Fruit fly (Drosophila melanogaster) whole organism, embryonic: Measurements from ENCODE around the gene CG10005.

ENCODE experiments used
- Atf6 ChIP-seq: fragments of 200-800 bp; sonication (Bioruptor generic); IDR thresholded peaks from 2 replicates; pipeline ENCODE4 v1.3.6; 2022; ENCODE audit warnings: missing biosample characterization, missing genetic modification characterization
- Blimp-1 ChIP-seq: fragments of 200-800 bp; sonication (Bioruptor generic); optimal IDR thresholded peaks from 3 replicates; lab custom pipeline; 2018; ENCODE audit warnings: missing biosample characterization, missing genetic modification characterization, mild to moderate bottlenecking, moderate library complexity, missing genetic modification reagents
- CG10366 ChIP-seq: fragments of 200-800 bp; sonication (Bioruptor generic); IDR thresholded peaks from 2 replicates; pipeline ENCODE4 v1.3.6; 2022; ENCODE audit warnings: missing biosample characterization, missing genetic modification characterization
- CG11398 ChIP-seq: fragments of 200-800 bp; sonication (Bioruptor generic); optimal IDR thresholded peaks from 2 replicates; lab custom pipeline; 2016; ENCODE audit warnings: missing biosample characterization, missing genetic modification characterization
- CG11456 ChIP-seq: fragments of 200-800 bp; sonication (Bioruptor generic); IDR thresholded peaks from 3 replicates; pipeline ENCODE4 v1.3.6; 2022; ENCODE audit warnings: missing biosample characterization, missing genetic modification characterization
- CG12769 ChIP-seq: fragments of 200-800 bp; sonication (Bioruptor generic); optimal IDR thresholded peaks from 2 replicates; lab custom pipeline; 2019; ENCODE audit warnings: missing biosample characterization, mild to moderate bottlenecking, missing genetic modification characterization, moderate library complexity
- CG14014 ChIP-seq: fragments of 200-800 bp; sonication (Bioruptor generic); IDR thresholded peaks from 2 replicates; pipeline ENCODE4 v1.3.6; 2022; ENCODE audit warnings: missing biosample characterization, missing genetic modification characterization
- CG17568 ChIP-seq: fragments of 200-800 bp; sonication (Bioruptor generic); optimal IDR thresholded peaks from 2 replicates; lab custom pipeline; 2018; ENCODE audit warnings: missing biosample characterization, mild to moderate bottlenecking, missing genetic modification characterization, moderate library complexity
- CG1832 ChIP-seq: fragments of 200-800 bp; sonication (Bioruptor generic); optimal IDR thresholded peaks from 2 replicates; lab custom pipeline; 2017; ENCODE audit warnings: missing biosample characterization, mild to moderate bottlenecking, missing genetic modification characterization, inconsistent platforms
- CG2875 ChIP-seq: fragments of 200-800 bp; sonication (Bioruptor generic); optimal IDR thresholded peaks from 2 replicates; lab custom pipeline; 2017; ENCODE audit warnings: missing biosample characterization, mild to moderate bottlenecking, missing genetic modification characterization, missing genetic modification reagents
- CG32772 ChIP-seq: fragments of 200-800 bp; sonication (Bioruptor generic); IDR thresholded peaks from 2 replicates; pipeline ENCODE4 v1.3.6; 2022; ENCODE audit warnings: missing biosample characterization, missing genetic modification characterization
- CG4328 ChIP-seq: fragments of 200-800 bp; sonication (Bioruptor generic); optimal IDR thresholded peaks from 3 replicates; lab custom pipeline; 2017; ENCODE audit warnings: missing biosample characterization, missing genetic modification reagents, missing genetic modification characterization
- CG6175 ChIP-seq: fragments of 200-800 bp; sonication (Bioruptor generic); IDR thresholded peaks from 3 replicates; pipeline ENCODE4 v1.3.6; 2022; ENCODE audit warnings: missing biosample characterization, missing genetic modification characterization
- CG8765 ChIP-seq: fragments of 200-800 bp; sonication (Bioruptor generic); IDR thresholded peaks from 2 replicates; pipeline ENCODE4 v1.3.6; 2022; ENCODE audit warnings: missing biosample characterization, missing genetic modification characterization
- CTCF ChIP-seq: fragments of 200-800 bp; sonication (Bioruptor generic); optimal IDR thresholded peaks from 2 replicates; lab custom pipeline; 2017; ENCODE audit warnings: missing biosample characterization, mild to moderate bottlenecking, missing genetic modification characterization, moderate library complexity
- Drgx ChIP-seq: fragments of 200-800 bp; sonication (Bioruptor generic); IDR thresholded peaks from 2 replicates; pipeline ENCODE4 v1.3.6; 2022; ENCODE audit warnings: missing biosample characterization, missing genetic modification characterization
- E2f2 ChIP-seq: fragments of 200-800 bp; sonication (Bioruptor generic); IDR thresholded peaks from 2 replicates; pipeline ENCODE4 v1.3.6; 2022; ENCODE audit warnings: missing biosample characterization, missing genetic modification characterization
- Ets65A ChIP-seq: fragments of 200-800 bp; sonication (Bioruptor generic); peaks from one replicate; lab custom pipeline; 2016; ENCODE audit warnings: missing biosample characterization, missing genetic modification characterization
- Poxn ChIP-seq: fragments of 200-800 bp; sonication (Bioruptor generic); IDR thresholded peaks from 2 replicates; pipeline ENCODE4 v1.3.6; 2022; ENCODE audit warnings: missing biosample characterization, missing genetic modification characterization
- Sin3A ChIP-seq: fragments of >200 bp; optimal IDR thresholded peaks from 2 replicates; lab custom pipeline; 2018
- Sox102F ChIP-seq: fragments of 200-800 bp; sonication (Bioruptor generic); optimal IDR thresholded peaks from 2 replicates; lab custom pipeline; 2018; ENCODE audit warnings: missing biosample characterization, mild to moderate bottlenecking, missing genetic modification characterization, moderate library complexity
- abd-A ChIP-seq: fragments of 200-800 bp; sonication (Bioruptor generic); optimal IDR thresholded peaks from 3 replicates; lab custom pipeline; 2019; ENCODE audit warnings: missing biosample characterization, mild to moderate bottlenecking, missing genetic modification characterization, moderate library complexity
- amos ChIP-seq: fragments of 200-800 bp; sonication (Bioruptor generic); IDR thresholded peaks from 2 replicates; pipeline ENCODE4 v1.3.6; 2022; ENCODE audit warnings: missing biosample characterization, missing genetic modification characterization; ENCODE audit not compliant: partially characterized antibody
- cg ChIP-seq: fragments of 200-800 bp; sonication (Bioruptor generic); optimal IDR thresholded peaks from 3 replicates; lab custom pipeline; 2019; ENCODE audit warnings: missing biosample characterization, mild to moderate bottlenecking, missing genetic modification characterization, moderate library complexity
- chinmo ChIP-seq: fragments of 200-800 bp; sonication (Bioruptor generic); IDR thresholded peaks from 4 replicates; pipeline ENCODE4 v1.3.6; 2022; ENCODE audit warnings: missing biosample characterization, missing genetic modification characterization; ENCODE audit not compliant: partially characterized antibody
- ci ChIP-seq: fragments of 200-800 bp; sonication (Bioruptor generic); IDR thresholded peaks from 3 replicates; pipeline ENCODE4 v1.3.6; 2022; ENCODE audit warnings: missing biosample characterization, missing genetic modification characterization
- ems ChIP-seq: fragments of 200-800 bp; sonication (Bioruptor generic); optimal IDR thresholded peaks from 3 replicates; lab custom pipeline; 2016; ENCODE audit warnings: missing biosample characterization, missing genetic modification characterization
- fu2 ChIP-seq: fragments of 200-800 bp; sonication (Bioruptor generic); optimal IDR thresholded peaks from 2 replicates; lab custom pipeline; 2016; ENCODE audit warnings: missing biosample characterization, missing genetic modification characterization
- gcm2 ChIP-seq: fragments of 200-800 bp; sonication (Bioruptor generic); optimal IDR thresholded peaks from 2 replicates; lab custom pipeline; 2016; ENCODE audit warnings: missing biosample characterization, missing genetic modification characterization
- gfzf ChIP-seq: fragments of 200-800 bp; sonication (Bioruptor generic); optimal IDR thresholded peaks from 2 replicates; lab custom pipeline; 2016; ENCODE audit warnings: missing biosample characterization, mild to moderate bottlenecking, missing genetic modification characterization, moderate library complexity
- grn ChIP-seq: fragments of 200-800 bp; sonication (Bioruptor generic); optimal IDR thresholded peaks from 3 replicates; lab custom pipeline; 2017; ENCODE audit warnings: missing biosample characterization, missing genetic modification characterization
- ken ChIP-seq: fragments of 200-800 bp; sonication (Bioruptor generic); IDR thresholded peaks from 3 replicates; pipeline ENCODE4 v1.3.6; 2022; ENCODE audit warnings: missing biosample characterization, missing genetic modification characterization
- otp ChIP-seq: fragments of 200-800 bp; sonication (Bioruptor generic); IDR thresholded peaks from 3 replicates; pipeline ENCODE4, ENCODE4 v1.3.6; 2022; ENCODE audit warnings: missing biosample characterization, missing genetic modification characterization
- pho ChIP-seq: fragments of 200-800 bp; sonication (Bioruptor generic); optimal IDR thresholded peaks from 2 replicates; lab custom pipeline; 2016; ENCODE audit warnings: missing biosample characterization, missing genetic modification characterization
- ranshi ChIP-seq: fragments of 200-800 bp; sonication (Bioruptor generic); IDR thresholded peaks from 2 replicates; pipeline ENCODE4 v1.3.6; 2022; ENCODE audit warnings: missing biosample characterization, missing genetic modification characterization
- sd ChIP-seq: fragments of 200-800 bp; sonication (Bioruptor generic); optimal IDR thresholded peaks from 3 replicates; lab custom pipeline; 2018; ENCODE audit warnings: missing biosample characterization, mild to moderate bottlenecking, missing genetic modification characterization, moderate library complexity
- sens ChIP-seq: fragments of 200-800 bp; sonication (Bioruptor generic); peaks from one replicate; lab custom pipeline; 2016; ENCODE audit warnings: missing biosample characterization, missing genetic modification characterization
- slbo ChIP-seq: fragments of 200-800 bp; sonication (Bioruptor generic); IDR thresholded peaks from 2 replicates; pipeline ENCODE4 v1.3.6; 2022; ENCODE audit warnings: missing biosample characterization, missing genetic modification characterization
- vfl ChIP-seq: fragments of 200-800 bp; sonication (Bioruptor generic); optimal IDR thresholded peaks from 2 replicates; lab custom pipeline; 2016; ENCODE audit warnings: missing biosample characterization, missing genetic modification characterization

Gene CG10005

DNA sequence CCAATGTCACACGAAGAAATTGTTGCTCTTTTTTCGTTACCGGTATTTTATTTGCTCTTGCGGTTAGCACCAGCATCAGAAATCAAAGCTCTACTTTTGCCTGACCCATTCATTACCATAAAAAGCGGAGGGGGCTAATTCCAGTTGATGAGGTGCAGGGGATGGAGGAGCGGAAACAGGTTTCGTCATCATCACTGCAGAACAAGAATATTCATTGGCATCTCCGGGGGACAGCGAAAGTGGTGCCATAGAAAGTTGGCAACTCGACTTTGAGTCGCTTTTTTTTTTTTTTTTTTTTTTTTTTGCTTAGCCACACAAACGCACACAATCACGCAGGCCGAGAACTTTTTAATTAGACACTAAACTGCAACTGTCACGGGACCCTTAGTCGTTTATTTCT lies 35.9 kb downstream of the CG10005 start:
- no peak for TF ChIP-seq CG32772
- 0 out of 3 replicates have a peak, but pooled peaks have one; percentile 10 for TF ChIP-seq otp (GFP tag; lab: Robert Waterston, UW)
- no peak for TF ChIP-seq CG2875
- no peak for TF ChIP-seq abd-A (tag; lab: Kevin White, UChicago)
- 0 out of 4 replicates have a peak, but pooled peaks have one; percentile 27 for TF ChIP-seq chinmo (GFP tag; lab: Robert Waterston, UW)
- TF ChIP-seq ems: no peak
- peak; percentile 81 for TF ChIP-seq Blimp-1 (GFP tag; lab: Kevin White, UChicago)
- no peak for TF ChIP-seq fu2
- TF ChIP-seq CG4328 (GFP tag; lab: Kevin White, UChicago): no peak

DNA sequence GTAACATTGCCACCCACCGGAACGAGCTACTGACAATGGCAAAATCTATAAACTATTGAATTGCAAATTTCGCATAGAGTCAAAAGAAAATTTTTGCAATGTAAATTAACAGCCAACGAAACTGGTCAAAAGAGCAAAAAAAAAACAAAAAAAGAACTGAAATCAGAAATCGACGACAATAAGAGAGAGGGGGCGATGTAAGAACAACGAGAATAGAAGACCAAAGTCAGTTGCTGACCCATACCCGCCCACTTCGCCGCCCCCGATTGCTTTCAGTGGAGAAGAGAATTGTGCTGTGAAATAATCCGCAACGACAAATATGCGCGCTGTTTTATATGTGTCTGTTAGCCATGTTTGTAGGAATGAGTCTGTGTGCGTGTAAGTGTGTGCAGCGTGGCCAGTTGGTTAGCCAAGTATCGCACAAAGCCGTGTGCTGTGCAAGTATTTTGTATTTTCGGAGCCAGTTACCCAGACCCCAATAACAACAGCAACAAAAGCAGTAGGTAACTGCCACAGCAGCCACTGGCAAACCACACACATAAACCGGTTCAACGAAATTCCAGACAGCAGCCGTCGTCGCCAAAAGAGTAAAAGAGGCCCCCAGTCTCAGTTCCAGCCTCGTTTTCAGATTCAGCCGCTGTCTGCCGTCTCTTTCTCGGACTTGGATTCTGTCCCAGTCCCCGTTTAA lies 39.4 kb downstream of the CG10005 start:
- TF ChIP-seq CG6175 (peak; percentile 86), Drgx (GFP tag; lab: Robert Waterston, UW) (peak; percentile 56; the same call in 1 of the 2 replicates), CG11398 (GFP tag; lab: Kevin White, UChicago) (no peak), cg (GFP tag; lab: Kevin White, UChicago) (peak; percentile 56), E2f2 (0 out of 2 replicates have a peak, but pooled peaks have one; percentile 6), sd (peak; percentile 88), CG12769 (peak; percentile 86), abd-A (tag; lab: Kevin White, UChicago) (peak; percentile 49), CG14014 (GFP tag; lab: Robert Waterston, UW) (0 out of 2 replicates have a peak, but pooled peaks have one; percentile 15), CG8765 (GFP tag; lab: Robert Waterston, UW) (no peak), pho (GFP tag; lab: Kevin White, UChicago) (no peak), vfl (GFP tag; lab: Kevin White, UChicago) (no peak), ci (0 out of 3 replicates have a peak, but pooled peaks have one; percentile 38), Atf6 (GFP tag; lab: Robert Waterston, UW) (0 out of 2 replicates have a peak, but pooled peaks have one; percentile 14), Poxn (GFP tag; lab: Robert Waterston, UW) (no peak), ranshi (GFP tag; lab: Robert Waterston, UW) (0 out of 2 replicates have a peak, but pooled peaks have one; percentile 9), CG32772 (no peak), chinmo (GFP tag; lab: Robert Waterston, UW) (peak; percentile 89), sens (GFP tag; lab: Kevin White, UChicago) (peak; percentile 62), CG17568 (GFP tag; lab: Kevin White, UChicago) (no peak), CG2875 (no peak), slbo (0 out of 2 replicates have a peak, but pooled peaks have one; percentile 20), CG10366 (GFP tag; lab: Robert Waterston, UW) (0 out of 2 replicates have a peak, but pooled peaks have one; percentile 22), amos (GFP tag; lab: Robert Waterston, UW) (no peak), CG1832 (GFP tag; lab: Kevin White, UChicago) (peak; percentile 8), gcm2 (no peak), grn (GFP tag; lab: Kevin White, UChicago) (no peak)

DNA sequence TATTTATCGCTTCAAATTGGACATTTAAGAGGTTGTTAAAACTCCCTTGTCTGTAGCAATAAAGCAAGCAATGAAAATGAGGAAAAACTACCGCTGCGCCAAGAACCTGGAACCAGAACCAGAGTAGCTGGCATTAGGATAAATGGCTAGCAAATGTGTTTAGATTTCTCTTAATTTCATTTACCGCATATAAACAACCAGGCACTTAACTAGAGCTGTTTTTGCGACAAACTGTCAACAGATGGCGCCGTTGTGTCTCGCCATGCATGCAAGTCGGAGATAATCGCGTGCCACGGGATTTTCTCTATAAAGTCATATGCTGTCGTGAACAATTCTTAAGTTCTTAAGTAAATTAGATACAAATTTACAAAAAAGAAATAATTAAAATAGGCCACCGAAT lies 43.1 kb downstream of the CG10005 start:
- TF ChIP-seq CTCF (GFP tag; lab: Kevin White, UChicago) (peak; percentile 81), Sin3A (no peak), Ets65A (no peak), gfzf (GFP tag; lab: Kevin White, UChicago) (no peak), CG11456 (no peak), ken (GFP tag; lab: Robert Waterston, UW) (no peak), Sox102F (no peak)
